Fruit fly (Drosophila melanogaster): ENCODE data around the gene RpL32.

- TF ChIP-seq usp (GFP tag; optimal IDR thresholded peaks at IDR 0.05) (no peak), psq (optimal IDR thresholded peaks at IDR 0.05) (no peak), pan (optimal IDR thresholded peaks at IDR 0.05) (no peak), EcR (GFP tag; optimal IDR thresholded peaks at IDR 0.05) (no peak)
Measured at dm6 chr3R:30050448-30050847, 4.5 kb upstream of the RpL32 start.

Data from whole organism.